Fruit fly (Drosophila melanogaster) whole organism, embryonic: Measurements from ENCODE around the gene CG11771.

ENCODE experiments used
- Bdp1 ChIP-seq: fragments of 200-800 bp; sonication (Bioruptor generic); optimal IDR thresholded peaks from 3 replicates; lab custom pipeline; 2016; ENCODE audit warnings: missing biosample characterization, missing genetic modification characterization
- unpg ChIP-seq: fragments of 200-800 bp; sonication (Bioruptor generic); optimal IDR thresholded peaks from 3 replicates; lab custom pipeline; 2018; ENCODE audit warnings: missing biosample characterization, mild to moderate bottlenecking, missing genetic modification characterization, moderate library complexity

DNA sequence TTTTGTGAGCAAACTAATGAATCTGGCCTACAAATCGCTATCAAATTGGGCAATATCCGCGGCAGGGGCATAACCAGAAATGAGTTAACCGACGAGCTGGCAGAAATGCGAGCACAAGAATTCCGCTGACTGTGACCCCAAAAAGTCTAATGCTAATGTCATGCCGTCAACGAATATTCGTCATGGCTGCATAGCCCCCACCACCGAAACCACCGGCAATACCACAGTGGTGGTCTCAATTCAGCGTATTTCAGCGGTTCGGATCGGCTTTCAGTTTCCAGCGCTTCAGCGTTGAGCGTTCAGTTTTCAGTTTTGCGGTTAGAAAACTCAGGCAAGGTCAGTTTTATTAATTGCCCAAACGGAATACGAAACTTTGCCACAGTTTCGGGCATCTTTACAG, 41.6 kb upstream of the CG11771 start:
- TF ChIP-seq unpg (GFP tag; lab: Kevin White, UChicago) (no peak), Bdp1 (GFP tag; lab: Kevin White, UChicago) (no peak)
